4 fruit fly cellular contexts compared by ENCODE assay signal in the genomic region with DNA sequence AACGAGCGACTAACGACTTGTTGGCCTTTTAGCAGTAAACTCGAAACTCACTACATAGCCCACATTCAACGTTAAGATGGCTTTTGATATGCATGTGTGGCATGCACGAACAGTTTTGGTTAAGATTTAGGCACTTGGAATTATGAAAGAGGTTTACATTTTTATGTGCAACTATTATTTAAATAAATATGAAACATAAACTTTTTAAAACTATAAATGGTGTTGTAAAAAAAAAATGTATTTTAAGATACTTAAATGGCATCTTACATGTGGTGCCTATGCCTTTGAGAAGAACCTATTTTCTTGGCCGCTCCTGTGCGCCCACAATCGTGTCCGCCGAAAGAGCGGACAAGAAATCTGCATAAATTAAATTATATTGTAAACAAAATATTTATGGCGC.
TF ChIP-seq lines count a peak whose summit lies in the region.

No protein-coding gene starts in this region.

- TF ChIP-seq CTCF in whole organism, embryonic (GFP tag; optimal IDR thresholded peaks at IDR 0.05; lab: Kevin White, UChicago): no peak

TF ChIP-seq in whole organism, adult, 20 proteins besides CTCF, POLR2A, EP300 and RAD21:
- TF ChIP-seq kay (GFP tag; lab: Kevin White, UChicago; ENCODE audit: borderline replicate concordance) (peak; percentile 23), cnc (optimal IDR thresholded peaks at IDR 0.05; lab: Kevin White, UChicago) (no peak), CG33017 (tag; optimal IDR thresholded peaks at IDR 0.05; lab: Kevin White, UChicago) (no peak)

TF ChIP-seq in whole organism, embryonic, 481 proteins besides CTCF, POLR2A, EP300 and RAD21 (continues in another document):
- TF ChIP-seq oc (tag; optimal IDR thresholded peaks at IDR 0.05; lab: Kevin White, UChicago) (peak; percentile 2), CG14667 (GFP tag; IDR thresholded peaks at IDR 0.05; lab: Robert Waterston, UW) (no peak), PHDP (tag; optimal IDR thresholded peaks at IDR 0.05; lab: Kevin White, UChicago) (peak; percentile 14), scrt (GFP tag; optimal IDR thresholded peaks at IDR 0.05; lab: Kevin White, UChicago) (no peak), ham (GFP tag; IDR thresholded peaks at IDR 0.05; lab: Robert Waterston, UW) (no peak), Eip74EF (GFP tag; optimal IDR thresholded peaks at IDR 0.05; lab: Kevin White, UChicago) (peak in 1 of 2 experiments; percentile 23), stc (GFP tag; IDR thresholded peaks at IDR 0.05; lab: Robert Waterston, UW) (peak; percentile 26), CG2116 (GFP tag; optimal IDR thresholded peaks at IDR 0.05; lab: Kevin White, UChicago) (peak; percentile 6), pan (optimal IDR thresholded peaks at IDR 0.05; lab: Kevin White, UChicago) (no peak), pan (GFP tag; optimal IDR thresholded peaks at IDR 0.05 in 1 of 2, IDR thresholded peaks at IDR 0.05 in 1 of 2) (peak in 1 of 2 experiments; percentile 67), TFAM (GFP tag; optimal IDR thresholded peaks at IDR 0.05; lab: Kevin White, UChicago) (no peak), Oli (tag; optimal IDR thresholded peaks at IDR 0.05; lab: Kevin White, UChicago) (peak; percentile 31), Fer1 (GFP tag; optimal IDR thresholded peaks at IDR 0.05; lab: Kevin White, UChicago) (no peak), chinmo (GFP tag; IDR thresholded peaks at IDR 0.05; lab: Robert Waterston, UW; ENCODE audit: partially characterized antibody) (no peak), Lim3 (GFP tag; IDR thresholded peaks at IDR 0.05; lab: Robert Waterston, UW) (no peak), Doc3 (GFP tag; IDR thresholded peaks at IDR 0.05; lab: Robert Waterston, UW; ENCODE audit: partially characterized antibody) (no peak), HLH54F (GFP tag; optimal IDR thresholded peaks at IDR 0.05; lab: Kevin White, UChicago) (no peak), da (GFP tag; optimal IDR thresholded peaks at IDR 0.05; lab: Kevin White, UChicago) (no peak), CG15269 (tag; optimal IDR thresholded peaks at IDR 0.05; lab: Kevin White, UChicago) (peak; percentile 19), CG7963 (GFP tag; IDR thresholded peaks at IDR 0.05; lab: Robert Waterston, UW; ENCODE audit: partially characterized antibody) (no peak), Asciz (GFP tag; optimal IDR thresholded peaks at IDR 0.05; lab: Kevin White, UChicago) (no peak), CG18262 (tag; optimal IDR thresholded peaks at IDR 0.05; lab: Kevin White, UChicago) (no peak), CG8089 (GFP tag; optimal IDR thresholded peaks at IDR 0.05; lab: Kevin White, UChicago) (no peak), sisA (GFP tag; IDR thresholded peaks at IDR 0.05; lab: Robert Waterston, UW) (peak; percentile 20; the same call in 1 of the 2 replicates), CG11456 (GFP tag; IDR thresholded peaks at IDR 0.05; lab: Robert Waterston, UW) (no peak), CG17359 (tag; optimal IDR thresholded peaks at IDR 0.05; lab: Kevin White, UChicago) (peak; percentile 33), CG42726 (GFP tag; IDR thresholded peaks at IDR 0.05; lab: Robert Waterston, UW; ENCODE audit: partially characterized antibody) (no peak)

TF ChIP-seq in whole organism, prepupa, 60 proteins besides CTCF, POLR2A, EP300 and RAD21:
- TF ChIP-seq Ets21C (GFP tag; optimal IDR thresholded peaks at IDR 0.05; lab: Kevin White, UChicago) (no peak), CG6163 (GFP tag; IDR thresholded peaks at IDR 0.05; lab: Robert Waterston, UW) (peak; percentile 10; the same call in 1 of the 3 replicates), spab (GFP tag; optimal IDR thresholded peaks at IDR 0.05; lab: Kevin White, UChicago) (no peak), eg (GFP tag; IDR thresholded peaks at IDR 0.05; lab: Robert Waterston, UW) (peak; percentile 7; the same call in 2 of the 3 replicates), Blimp-1 (GFP tag; optimal IDR thresholded peaks at IDR 0.05; lab: Kevin White, UChicago) (no peak), fkh (GFP tag; optimal IDR thresholded peaks at IDR 0.05; lab: Kevin White, UChicago) (no peak), OdsH (GFP tag; optimal IDR thresholded peaks at IDR 0.05; lab: Kevin White, UChicago) (no peak), CG15336 (GFP tag; IDR thresholded peaks at IDR 0.05; lab: Robert Waterston, UW) (peak; percentile 48; the same call in 1 of the 2 replicates), Eip78C (GFP tag; lab: Kevin White, UChicago) (peak; percentile 61), Hr38 (GFP tag; optimal IDR thresholded peaks at IDR 0.05; lab: Kevin White, UChicago) (no peak), CG3919 (GFP tag; optimal IDR thresholded peaks at IDR 0.05; lab: Kevin White, UChicago) (no peak)

TF ChIP-seq in whole organism, pupa, 21 proteins besides CTCF, POLR2A, EP300 and RAD21:
- TF ChIP-seq CG15710 (tag; optimal IDR thresholded peaks at IDR 0.05; lab: Kevin White, UChicago) (no peak), EcR (GFP tag; optimal IDR thresholded peaks at IDR 0.05; lab: Kevin White, UChicago) (no peak), CG9948 (tag; optimal IDR thresholded peaks at IDR 0.05; lab: Kevin White, UChicago) (peak; percentile 4), CG8159 (tag; optimal IDR thresholded peaks at IDR 0.05; lab: Kevin White, UChicago) (no peak), CG32121 (GFP tag; IDR thresholded peaks at IDR 0.05; lab: Robert Waterston, UW) (peak; percentile 34; the same call in 1 of the 2 replicates), D1 (tag; optimal IDR thresholded peaks at IDR 0.05; lab: Kevin White, UChicago) (no peak), CG12605 (GFP tag; IDR thresholded peaks at IDR 0.05; lab: Robert Waterston, UW) (no peak), CG4496 (GFP tag; IDR thresholded peaks at IDR 0.05; lab: Robert Waterston, UW) (0 out of 3 replicates have a peak, but pooled peaks have one; percentile 20), fd96Ca (GFP tag; IDR thresholded peaks at IDR 0.05; lab: Robert Waterston, UW) (no peak), CG14655 (GFP tag; optimal IDR thresholded peaks at IDR 0.05; lab: Kevin White, UChicago) (no peak), rn (GFP tag; IDR thresholded peaks at IDR 0.05; lab: Robert Waterston, UW) (no peak), CG34367 (tag; optimal IDR thresholded peaks at IDR 0.05; lab: Kevin White, UChicago) (no peak), Snoo (tag; optimal IDR thresholded peaks at IDR 0.05; lab: Kevin White, UChicago) (no peak), CG10348 (GFP tag; IDR thresholded peaks at IDR 0.05; lab: Robert Waterston, UW) (no peak), CG13204 (GFP tag; optimal IDR thresholded peaks at IDR 0.05; lab: Kevin White, UChicago) (no peak), Pif1A (GFP tag; optimal IDR thresholded peaks at IDR 0.05; lab: Kevin White, UChicago) (no peak), gl (tag; optimal IDR thresholded peaks at IDR 0.05; lab: Kevin White, UChicago) (no peak), Ets98B (GFP tag; IDR thresholded peaks at IDR 0.05; lab: Robert Waterston, UW) (peak; percentile 41; the same call in 1 of the 2 replicates), CG17806 (tag; optimal IDR thresholded peaks at IDR 0.05; lab: Kevin White, UChicago) (no peak), Pif1B (GFP tag; optimal IDR thresholded peaks at IDR 0.05; lab: Kevin White, UChicago) (no peak), CG8301 (tag; optimal IDR thresholded peaks at IDR 0.05; lab: Kevin White, UChicago) (no peak)
TF ChIP-seq in whole organism, pupa: peak in this region for 4.
